Worm (Caenorhabditis elegans) whole organism, late embryonic: ENCODE results near the gene M04B2.6.
A peak's percentile ranks its signal among the peaks of the same experiment; 100 is the strongest.

Experiments
- F13H6.1 ChIP-seq: sonication (generic microtip); optimal IDR thresholded peaks from 2 replicates; lab custom pipeline; 2016; ENCODE audit warnings: missing genetic modification characterization, missing compliant biosample characterization
- K02D7.2 ChIP-seq: sonication (generic microtip); optimal IDR thresholded peaks from 2 replicates; lab custom pipeline; 2017; ENCODE audit warnings: mild to moderate bottlenecking, missing genetic modification characterization, missing compliant biosample characterization
- K09A11.1 ChIP-seq: sonication (generic microtip); optimal IDR thresholded peaks from 2 replicates; lab custom pipeline; 2017; ENCODE audit warnings: antibody characterized with exemption, mild to moderate bottlenecking, missing genetic modification characterization, missing compliant biosample characterization; ENCODE audit not compliant: insufficient read depth
- T23F11.4 ChIP-seq: fragments of 200-800 bp; sonication (Bioruptor generic); optimal IDR thresholded peaks from 2 replicates; lab custom pipeline; 2018; ENCODE audit warnings: mild to moderate bottlenecking, missing genetic modification characterization, missing compliant biosample characterization
- Y22D7AL.16 ChIP-seq: sonication (generic microtip); optimal IDR thresholded peaks from 2 replicates; lab custom pipeline; 2016; ENCODE audit warnings: missing genetic modification characterization, missing compliant biosample characterization
- ahr-1 ChIP-seq: sonication (generic microtip); optimal IDR thresholded peaks from 2 replicates; lab custom pipeline; 2016; ENCODE audit warnings: missing genetic modification characterization, missing compliant biosample characterization
- ama-1 ChIP-seq: fragments of 150-350 bp; optimal IDR thresholded peaks from 2 replicates; lab custom pipeline; 2014
- ceh-14 ChIP-seq: sonication (generic microtip); optimal IDR thresholded peaks from 2 replicates; lab custom pipeline; 2016; ENCODE audit warnings: missing genotype, missing genetic modification characterization, missing compliant biosample characterization
- ceh-19 ChIP-seq: fragments of 200-800 bp; sonication (Bioruptor generic); optimal IDR thresholded peaks from 2 replicates; lab custom pipeline; 2018; ENCODE audit warnings: mild to moderate bottlenecking, missing genetic modification characterization, missing compliant biosample characterization
- ceh-30 ChIP-seq: fragments of 150-350 bp; optimal IDR thresholded peaks from 2 replicates; lab custom pipeline; 2014; ENCODE audit warnings: missing biosample characterization, missing genetic modification characterization
- ceh-45 ChIP-seq: fragments of 200-800 bp; sonication (Bioruptor generic); IDR thresholded peaks from 2 replicates; pipeline ENCODE4 v1.3.6; 2022; ENCODE audit warnings: missing genetic modification reagents, missing genetic modification characterization, missing compliant biosample characterization
- ceh-48 ChIP-seq: sonication (generic microtip); optimal IDR thresholded peaks from 2 replicates; lab custom pipeline; 2016; ENCODE audit warnings: missing genetic modification characterization, inconsistent platforms, missing compliant biosample characterization
- che-1 ChIP-seq: sonication (generic microtip); optimal IDR thresholded peaks from 2 replicates; lab custom pipeline; 2016; ENCODE audit warnings: mild to moderate bottlenecking, missing genetic modification characterization, missing compliant biosample characterization
- elt-4 ChIP-seq: sonication (generic microtip); optimal IDR thresholded peaks from 2 replicates; lab custom pipeline; 2016; ENCODE audit warnings: missing genetic modification characterization, missing compliant biosample characterization
- ets-4 ChIP-seq: sonication (generic microtip); optimal IDR thresholded peaks from 2 replicates; lab custom pipeline; 2016; ENCODE audit warnings: missing genetic modification characterization, missing compliant biosample characterization
- eyg-1 ChIP-seq: sonication (generic microtip); optimal IDR thresholded peaks from 2 replicates; lab custom pipeline; 2016; ENCODE audit warnings: missing genotype, missing genetic modification characterization, missing compliant biosample characterization
- fax-1 ChIP-seq: sonication (generic microtip); optimal IDR thresholded peaks from 2 replicates; lab custom pipeline; 2016; ENCODE audit warnings: missing genotype, missing genetic modification characterization, missing compliant biosample characterization
- gmeb-2 ChIP-seq: sonication (generic microtip); optimal IDR thresholded peaks from 2 replicates; lab custom pipeline; 2016; ENCODE audit warnings: missing genetic modification characterization, inconsistent platforms, missing compliant biosample characterization
- hlh-13 ChIP-seq: fragments of 200-800 bp; sonication (Bioruptor generic); optimal IDR thresholded peaks from 2 replicates; lab custom pipeline; 2018; ENCODE audit warnings: mild to moderate bottlenecking, missing genetic modification characterization, missing compliant biosample characterization
- lim-6 ChIP-seq: sonication (generic microtip); optimal IDR thresholded peaks from 2 replicates; lab custom pipeline; 2016; ENCODE audit warnings: missing genetic modification characterization, missing compliant biosample characterization
- mec-3 ChIP-seq: sonication (generic microtip); optimal IDR thresholded peaks from 2 replicates; lab custom pipeline; 2016; ENCODE audit warnings: borderline replicate concordance, missing genetic modification characterization, missing compliant biosample characterization
- nfya-1 ChIP-seq: sonication (generic microtip); optimal IDR thresholded peaks from 2 replicates; lab custom pipeline; 2017; ENCODE audit warnings: missing genetic modification characterization, mild to moderate bottlenecking, missing compliant biosample characterization, antibody characterized with exemption, moderate library complexity
- npax-4 ChIP-seq: sonication (generic microtip); optimal IDR thresholded peaks from 2 replicates; lab custom pipeline; 2016; ENCODE audit warnings: missing genetic modification characterization, missing compliant biosample characterization
- odd-2 ChIP-seq: sonication (generic microtip); optimal IDR thresholded peaks from 2 replicates; lab custom pipeline; 2017; ENCODE audit warnings: antibody characterized with exemption, mild to moderate bottlenecking, missing genetic modification characterization, missing compliant biosample characterization
- pag-3 ChIP-seq: sonication (generic microtip); optimal IDR thresholded peaks from 2 replicates; lab custom pipeline; 2016; ENCODE audit warnings: missing compliant biosample characterization, missing genetic modification characterization, borderline replicate concordance
- pat-9 ChIP-seq: fragments of 200-800 bp; sonication (Bioruptor generic); optimal IDR thresholded peaks from 2 replicates; lab custom pipeline; 2018; ENCODE audit warnings: mild to moderate bottlenecking, missing genetic modification characterization, moderate library complexity, missing compliant biosample characterization
- pax-1 ChIP-seq: fragments of 150-350 bp; optimal IDR thresholded peaks from 2 replicates; lab custom pipeline; 2014; ENCODE audit warnings: missing biosample characterization, missing genetic modification characterization
- pha-2 ChIP-seq: sonication (generic microtip); optimal IDR thresholded peaks from 2 replicates; lab custom pipeline; 2017; ENCODE audit warnings: mild to moderate bottlenecking, missing genetic modification characterization, missing compliant biosample characterization
- pha-4 ChIP-seq: fragments of 150-350 bp; optimal IDR thresholded peaks from 2 replicates; lab custom pipeline; 2018; ENCODE audit warnings: missing biosample characterization, missing genetic modification reagents, missing genetic modification characterization
- pqm-1 ChIP-seq: sonication (generic microtip); optimal IDR thresholded peaks from 2 replicates; lab custom pipeline; 2016; ENCODE audit warnings: missing genetic modification characterization, missing compliant biosample characterization
- pros-1 ChIP-seq: fragments of 150-350 bp; optimal IDR thresholded peaks from 2 replicates; lab custom pipeline; 2014; ENCODE audit warnings: missing biosample characterization, missing genetic modification reagents, missing genetic modification characterization
- sdc-2 ChIP-seq: sonication (generic microtip); optimal IDR thresholded peaks from 2 replicates; lab custom pipeline; 2016; ENCODE audit warnings: missing genotype, missing genetic modification characterization, missing compliant biosample characterization
- sox-2 ChIP-seq: fragments of 200-800 bp; sonication (Bioruptor generic); IDR thresholded peaks from 2 replicates; pipeline ENCODE4 v1.3.6; 2022; ENCODE audit warnings: missing genetic modification reagents, missing genetic modification characterization, missing compliant biosample characterization
- sox-4 ChIP-seq: sonication (generic microtip); optimal IDR thresholded peaks from 2 replicates; lab custom pipeline; 2017; ENCODE audit warnings: mild to moderate bottlenecking, missing genetic modification characterization, inconsistent platforms, missing compliant biosample characterization
- syd-9 ChIP-seq: sonication (generic microtip); optimal IDR thresholded peaks from 2 replicates; lab custom pipeline; 2016; ENCODE audit warnings: mild to moderate bottlenecking, missing genetic modification characterization, moderate library complexity, missing compliant biosample characterization
- tbx-2 ChIP-seq: sonication (generic microtip); optimal IDR thresholded peaks from 2 replicates; lab custom pipeline; 2016; ENCODE audit warnings: missing genetic modification characterization, missing compliant biosample characterization
- tbx-7 ChIP-seq: sonication (generic microtip); optimal IDR thresholded peaks from 2 replicates; lab custom pipeline; 2016; ENCODE audit warnings: missing genotype, missing genetic modification characterization, missing compliant biosample characterization
- unc-3 ChIP-seq, 2 experiments: fragments of 200-800 bp in 1 of 2; sonication (Bioruptor generic) in 1 of 2; sonication (generic microtip) in 1 of 2; conservative IDR thresholded peaks in 1 of 2; optimal IDR thresholded peaks in 1 of 2; 2 replicates each; pipeline versions ENCODE4 v1.3.6 to Lab custom; 2016 to 2022; ENCODE audit warnings: missing compliant biosample characterization in 2 of 2, missing genetic modification characterization in 2 of 2, missing genetic modification reagents in 1 of 2
- unc-55 ChIP-seq: sonication (generic microtip); optimal IDR thresholded peaks from 2 replicates; lab custom pipeline; 2017; ENCODE audit warnings: missing biosample characterization, missing genetic modification reagents, missing genetic modification characterization
- unc-86 ChIP-seq: sonication (generic microtip); optimal IDR thresholded peaks from 2 replicates; lab custom pipeline; 2016; ENCODE audit warnings: missing genetic modification characterization, missing compliant biosample characterization

M04B2.6 gene

ce11 chrIV:11549694-11550093 is 39.1 kb upstream of the M04B2.6 start (continued):
- TF ChIP-seq odd-2 (tag; lab: Kevin White, UChicago) (peak; percentile 50), ceh-14 (tag; lab: Kevin White, UChicago) (peak; percentile 37), ahr-1 (peak; percentile 10), K09A11.1 (tag; lab: Kevin White, UChicago) (peak; percentile 81), unc-3 (GFP tag; conservative IDR thresholded peaks at IDR 0.05; lab: Robert Waterston, UW) (peak; percentile 69; the same call in 1 of the 2 replicates), unc-3 (tag; optimal IDR thresholded peaks at IDR 0.05; lab: Kevin White, UChicago) (peak; percentile 59), F13H6.1 (tag; lab: Kevin White, UChicago) (peak; percentile 75), tbx-7 (tag; lab: Kevin White, UChicago) (peak; percentile 39), pha-2 (tag; lab: Kevin White, UChicago) (peak; percentile 83), ama-1 (no peak), pat-9 (tag; lab: Kevin White, UChicago) (peak; percentile 80), ceh-48 (peak; percentile 57), pros-1 (tag; lab: Kevin White, UChicago) (peak; percentile 9), pag-3 (no peak), unc-55 (no peak), elt-4 (tag; lab: Kevin White, UChicago) (no peak), ets-4 (tag; lab: Kevin White, UChicago) (peak; percentile 48), che-1 (tag; lab: Kevin White, UChicago) (peak; percentile 81), lim-6 (tag; lab: Kevin White, UChicago) (peak; percentile 60), mec-3 (no peak), K02D7.2 (tag; lab: Kevin White, UChicago) (peak; percentile 79), sox-2 (GFP tag; lab: Robert Waterston, UW) (peak; percentile 60), ceh-45 (peak; percentile 80), tbx-2 (peak; percentile 72), Y22D7AL.16 (tag; lab: Kevin White, UChicago) (peak; percentile 70), syd-9 (tag; lab: Kevin White, UChicago) (peak; percentile 82), unc-86 (tag; lab: Kevin White, UChicago) (peak; percentile 74), pha-4 (tag; lab: Kevin White, UChicago) (no peak), pqm-1 (no peak), hlh-13 (GFP tag; lab: Kevin White, UChicago) (peak; percentile 74)

- TF ChIP-seq ceh-45 (no peak), ceh-48 (no peak), odd-2 (tag; lab: Kevin White, UChicago) (no peak), eyg-1 (tag; lab: Kevin White, UChicago) (no peak), K02D7.2 (tag; lab: Kevin White, UChicago) (no peak), che-1 (tag; lab: Kevin White, UChicago) (no peak), ceh-19 (GFP tag; lab: Kevin White, UChicago) (no peak), unc-86 (tag; lab: Kevin White, UChicago) (no peak), gmeb-2 (no peak), sox-4 (tag; lab: Kevin White, UChicago) (no peak)
Measured at ce11 chrIV:11548671-11549070, 38.1 kb upstream of the M04B2.6 start, which contains the start of gene M04B2.7. M04B2.7 (minus strand) TSS chrIV:11548771.

- TF ChIP-seq ama-1 (peak; percentile 47), hlh-13 (GFP tag; lab: Kevin White, UChicago) (no peak), nfya-1 (tag; lab: Kevin White, UChicago) (no peak)
Measured at ce11 chrIV:11527752-11528151, 17.2 kb upstream of the M04B2.6 start, which contains the start of gene M04B2.2. M04B2.2 (plus strand) TSS chrIV:11528052.

ce11 chrIV:11526189-11526588 is 15.6 kb upstream of the M04B2.6 start:
- TF ChIP-seq fax-1 (tag; lab: Kevin White, UChicago) (no peak), che-1 (tag; lab: Kevin White, UChicago) (no peak), npax-4 (tag; lab: Kevin White, UChicago) (no peak), tbx-2 (no peak), ceh-45 (no peak), sdc-2 (no peak), ama-1 (no peak), ceh-30 (tag; lab: Kevin White, UChicago) (no peak), T23F11.4 (GFP tag; lab: Kevin White, UChicago) (no peak), elt-4 (tag; lab: Kevin White, UChicago) (no peak), Y22D7AL.16 (tag; lab: Kevin White, UChicago) (no peak), pat-9 (tag; lab: Kevin White, UChicago) (no peak), pax-1 (no peak), unc-86 (tag; lab: Kevin White, UChicago) (no peak)
